Fruit fly (Drosophila melanogaster): Measurements from ENCODE around the gene CG33986.

CG33986 gene

dm6 chr3L:15514814-15515495, 10.1 kb downstream of the CG33986 start:
- TF ChIP-seq CG1620 (GFP tag; optimal IDR thresholded peaks at IDR 0.05) (no peak), tj (GFP tag; optimal IDR thresholded peaks at IDR 0.05) (peak; percentile 26), kay (GFP tag; ENCODE audit: borderline replicate concordance) (peak; percentile 91), Mnt (GFP tag; optimal IDR thresholded peaks at IDR 0.05) (peak; percentile 82), cic (GFP tag; optimal IDR thresholded peaks at IDR 0.05) (peak; percentile 99), Clk (GFP tag; optimal IDR thresholded peaks at IDR 0.05) (no peak), cnc (optimal IDR thresholded peaks at IDR 0.05) (peak in 1 of 2 experiments; percentile 59)

dm6 chr3L:15514405-15514804, 10.6 kb downstream of the CG33986 start:
- TF ChIP-seq Mnt (GFP tag; optimal IDR thresholded peaks at IDR 0.05): peak; percentile 98
- no peak for TF ChIP-seq kay (GFP tag; ENCODE audit: borderline replicate concordance)
- TF ChIP-seq tj (GFP tag; optimal IDR thresholded peaks at IDR 0.05): peak; percentile 58

dm6 chr3L:15513726-15514125, 11.3 kb downstream of the CG33986 start:
- TF ChIP-seq CG5204 (GFP tag; optimal IDR thresholded peaks at IDR 0.05) (no peak), cnc (optimal IDR thresholded peaks at IDR 0.05) (peak in 1 of 2 experiments; percentile 63), kay (GFP tag; ENCODE audit: borderline replicate concordance) (peak; percentile 66)

- TF ChIP-seq cnc (optimal IDR thresholded peaks at IDR 0.05) (peak in 1 of 2 experiments; percentile 64), Hr96 (GFP tag; optimal IDR thresholded peaks at IDR 0.05) (no peak), tj (GFP tag; optimal IDR thresholded peaks at IDR 0.05) (peak; percentile 78), CG7045 (GFP tag; optimal IDR thresholded peaks at IDR 0.05) (no peak), cic (GFP tag; optimal IDR thresholded peaks at IDR 0.05) (no peak)
These were observed 11.8 kb downstream of the CG33986 start for dm6 chr3L:15513264-15513663.

- TF ChIP-seq CG5204 (GFP tag; optimal IDR thresholded peaks at IDR 0.05) (no peak), Hr96 (GFP tag; optimal IDR thresholded peaks at IDR 0.05) (no peak), cic (GFP tag; optimal IDR thresholded peaks at IDR 0.05) (peak; percentile 65), CG33017 (tag; optimal IDR thresholded peaks at IDR 0.05) (peak; percentile 57), pad (GFP tag; optimal IDR thresholded peaks at IDR 0.05) (peak; percentile 41), CG12768 (GFP tag; optimal IDR thresholded peaks at IDR 0.05) (peak; percentile 42), ovo (GFP tag; optimal IDR thresholded peaks at IDR 0.05) (no peak), Clk (GFP tag; optimal IDR thresholded peaks at IDR 0.05) (no peak), Crg-1 (GFP tag; optimal IDR thresholded peaks at IDR 0.05) (no peak), Mnt (GFP tag; optimal IDR thresholded peaks at IDR 0.05) (peak; percentile 44), bab1 (GFP tag; optimal IDR thresholded peaks at IDR 0.05) (peak; percentile 37), cnc (optimal IDR thresholded peaks at IDR 0.05) (no peak), CG11617 (GFP tag; optimal IDR thresholded peaks at IDR 0.05) (peak; percentile 55), kay (GFP tag; ENCODE audit: borderline replicate concordance) (peak; percentile 98), tj (GFP tag; optimal IDR thresholded peaks at IDR 0.05) (peak; percentile 98)
These were observed 13.3 kb downstream of the CG33986 start for dm6 chr3L:15511688-15512250.

dm6 chr3L:15510787-15511186, 14.3 kb downstream of the CG33986 start, which contains the start of gene MsrA:
Gene MsrA, plus strand, starts transcription at chr3L:15511052.
- TF ChIP-seq pad (GFP tag; optimal IDR thresholded peaks at IDR 0.05): no peak
- peak; percentile 31 for TF ChIP-seq kay (GFP tag; ENCODE audit: borderline replicate concordance)
- peak; percentile 49 for TF ChIP-seq cic (GFP tag; optimal IDR thresholded peaks at IDR 0.05)
- TF ChIP-seq cnc (optimal IDR thresholded peaks at IDR 0.05): no peak
- TF ChIP-seq CG7045 (GFP tag; optimal IDR thresholded peaks at IDR 0.05): no peak
- TF ChIP-seq CG11617 (GFP tag; optimal IDR thresholded peaks at IDR 0.05): no peak
- TF ChIP-seq Mnt (GFP tag; optimal IDR thresholded peaks at IDR 0.05): peak; percentile 51
- TF ChIP-seq CG12768 (GFP tag; optimal IDR thresholded peaks at IDR 0.05): no peak
- TF ChIP-seq CG1620 (GFP tag; optimal IDR thresholded peaks at IDR 0.05): no peak
- peak; percentile 80 for TF ChIP-seq tj (GFP tag; optimal IDR thresholded peaks at IDR 0.05)
- TF ChIP-seq bab1 (GFP tag; optimal IDR thresholded peaks at IDR 0.05): peak; percentile 36
- peak; percentile 2 for TF ChIP-seq Hr96 (GFP tag; optimal IDR thresholded peaks at IDR 0.05)
- TF ChIP-seq Clk (GFP tag; optimal IDR thresholded peaks at IDR 0.05): no peak
- no peak for TF ChIP-seq ovo (GFP tag; optimal IDR thresholded peaks at IDR 0.05)
- TF ChIP-seq CG14711 (tag; optimal IDR thresholded peaks at IDR 0.05): no peak
- peak; percentile 12 for TF ChIP-seq CG33017 (tag; optimal IDR thresholded peaks at IDR 0.05)
- TF ChIP-seq CG7101 (tag; optimal IDR thresholded peaks at IDR 0.05): peak; percentile 20
- TF ChIP-seq Crg-1 (GFP tag; optimal IDR thresholded peaks at IDR 0.05): no peak

dm6 chr3L:15509398-15509797, 15.7 kb downstream of the CG33986 start, which contains the start of the genes gdl and gdl-ORF39:
Gene gdl, plus strand, starts transcription at chr3L:15509445.
Gene gdl-ORF39, plus strand, starts transcription at chr3L:15509445.
- peak; percentile 54 for TF ChIP-seq Mnt (GFP tag; optimal IDR thresholded peaks at IDR 0.05)
- no peak for TF ChIP-seq ovo (GFP tag; optimal IDR thresholded peaks at IDR 0.05)
- no peak for TF ChIP-seq cic (GFP tag; optimal IDR thresholded peaks at IDR 0.05)
- TF ChIP-seq kay (GFP tag; ENCODE audit: borderline replicate concordance): no peak
- peak; percentile 54 for TF ChIP-seq bab1 (GFP tag; optimal IDR thresholded peaks at IDR 0.05)
- no peak for TF ChIP-seq Clk (GFP tag; optimal IDR thresholded peaks at IDR 0.05)
- TF ChIP-seq CG7045 (GFP tag; optimal IDR thresholded peaks at IDR 0.05): no peak
- no peak for TF ChIP-seq CG33017 (tag; optimal IDR thresholded peaks at IDR 0.05)
- TF ChIP-seq CG7101 (tag; optimal IDR thresholded peaks at IDR 0.05): no peak
- TF ChIP-seq cnc (optimal IDR thresholded peaks at IDR 0.05): no peak
- TF ChIP-seq CG1620 (GFP tag; optimal IDR thresholded peaks at IDR 0.05): no peak
- no peak for TF ChIP-seq toe (GFP tag; optimal IDR thresholded peaks at IDR 0.05)

Measured in whole organism, adult.